Worm (Caenorhabditis elegans) whole organism, early embryonic: Measurements from ENCODE around the gene cytb-5.1.

Experiments used
- B0310.2 ChIP-seq: sonication (generic microtip); optimal IDR thresholded peaks from 2 replicates; lab custom pipeline; 2016; ENCODE audit warnings: mild to moderate bottlenecking, missing genetic modification characterization, missing compliant biosample characterization
- ama-1 ChIP-seq: fragments of 150-350 bp; optimal IDR thresholded peaks from 2 replicates; lab custom pipeline; 2014
- ceh-13 ChIP-seq: fragments of 200-800 bp; sonication (Bioruptor generic); optimal IDR thresholded peaks from 2 replicates; lab custom pipeline; 2018; ENCODE audit warnings: mild to moderate bottlenecking, missing genetic modification characterization, missing compliant biosample characterization
- flt-1 ChIP-seq: fragments of 200-800 bp; sonication (Bioruptor generic); IDR thresholded peaks from 2 replicates; pipeline ENCODE4 v1.3.6; 2022; ENCODE audit warnings: missing genetic modification characterization, missing compliant biosample characterization
- hmbx-1 ChIP-seq: sonication (generic microtip); optimal IDR thresholded peaks from 2 replicates; lab custom pipeline; 2016; ENCODE audit warnings: mild to moderate bottlenecking, missing genetic modification characterization, missing compliant biosample characterization
- hmg-4 ChIP-seq: fragments of 200-800 bp; sonication (Bioruptor generic); optimal IDR thresholded peaks from 2 replicates; lab custom pipeline; 2018; ENCODE audit warnings: mild to moderate bottlenecking, missing genetic modification characterization, missing compliant biosample characterization
- sea-1 ChIP-seq: fragments of 200-800 bp; sonication (Bioruptor generic); conservative IDR thresholded peaks from 2 replicates; pipeline ENCODE4 v1.3.6; 2022; ENCODE audit warnings: missing genetic modification characterization, missing compliant biosample characterization
- tbx-37 ChIP-seq: fragments of 200-800 bp; sonication (Bioruptor generic); conservative IDR thresholded peaks from 2 replicates; pipeline ENCODE4 v1.3.6; 2022; ENCODE audit warnings: missing genetic modification reagents, missing genetic modification characterization, missing compliant biosample characterization
- tra-4 ChIP-seq: sonication (generic microtip); optimal IDR thresholded peaks from 2 replicates; lab custom pipeline; 2017; ENCODE audit warnings: missing genetic modification characterization, missing compliant biosample characterization

DNA sequence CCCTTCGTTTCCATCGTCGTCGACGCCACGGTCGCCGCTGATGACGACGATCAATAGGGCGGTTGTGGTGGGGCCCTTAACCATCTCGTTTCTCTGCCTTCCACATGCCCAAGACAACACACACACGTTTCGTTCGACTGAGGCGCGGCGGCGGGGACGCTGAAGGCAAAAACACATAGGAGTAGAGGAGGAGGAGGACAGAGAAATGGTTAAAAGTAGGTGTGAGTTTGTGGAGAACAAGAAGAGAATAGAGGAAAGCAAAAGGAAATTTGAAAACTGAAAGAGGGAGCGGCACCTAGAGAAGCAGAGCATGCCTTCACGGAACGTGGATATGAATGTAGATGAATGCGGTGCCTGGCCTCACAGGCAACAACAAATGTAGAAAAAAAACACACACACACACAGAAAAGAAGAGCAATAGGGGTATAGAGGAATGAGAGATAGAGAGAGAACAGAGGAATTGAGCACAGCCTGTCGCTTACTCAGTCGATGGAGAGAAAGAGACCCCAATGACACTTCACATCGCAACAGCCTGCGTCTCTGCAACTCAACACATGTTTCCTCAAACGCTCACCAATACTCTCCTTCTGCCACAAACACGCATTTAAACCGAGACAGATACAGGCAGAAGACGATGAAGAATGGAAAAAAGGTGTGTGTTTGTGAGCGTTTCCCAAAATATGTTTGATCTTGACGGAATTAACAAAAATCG lies 32.3 kb upstream of the cytb-5.1 start:
- TF ChIP-seq ceh-13 (GFP tag; lab: Kevin White, UChicago) (no peak), tra-4 (tag; lab: Kevin White, UChicago) (no peak), sea-1 (GFP tag; lab: Robert Waterston, UW) (no peak), flt-1 (GFP tag; lab: Robert Waterston, UW) (no peak), ama-1 (lab: Kevin White, UChicago) (no peak), hmbx-1 (tag; lab: Kevin White, UChicago) (no peak), tbx-37 (GFP tag; lab: Robert Waterston, UW) (0 out of 2 replicates have a peak, but pooled peaks have one; percentile 7), hmg-4 (GFP tag; lab: Kevin White, UChicago) (peak; percentile 74), B0310.2 (tag; lab: Kevin White, UChicago) (no peak)
